Worm (Caenorhabditis elegans): ENCODE data around the gene T05C1.3.

DNA sequence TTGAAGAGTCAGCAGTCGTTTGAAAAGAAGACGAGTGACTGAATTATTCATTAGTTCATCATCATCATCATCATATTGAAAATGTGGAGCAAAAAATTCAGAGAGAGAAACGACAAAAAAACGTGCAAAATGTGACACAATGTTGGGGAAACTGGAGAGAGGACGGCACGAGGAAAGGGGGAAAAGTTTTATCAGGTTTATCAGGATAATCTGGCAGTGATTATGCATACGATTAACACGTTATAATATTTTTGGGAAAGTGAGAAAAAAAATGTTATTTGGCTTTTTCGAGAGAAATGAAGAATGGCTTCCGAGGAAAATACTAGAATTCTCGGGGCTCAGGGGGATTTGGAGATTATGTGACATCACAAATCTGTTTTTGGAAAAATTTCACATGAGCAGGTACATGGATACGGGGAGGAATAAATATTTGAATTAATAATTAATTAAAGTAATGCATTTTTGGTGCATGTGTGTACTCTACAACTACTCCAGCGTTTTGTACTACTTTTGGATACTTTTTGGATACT, 16.0 kb upstream of the T05C1.3 start, which contains the start of gene camt-1:
- TF ChIP-seq mep-1 (tag; optimal IDR thresholded peaks at IDR 0.05) (no peak), mdl-1 (tag; optimal IDR thresholded peaks at IDR 0.05) (no peak), sox-4 (tag; optimal IDR thresholded peaks at IDR 0.05) (peak; percentile 22), lin-13 (GFP tag; optimal IDR thresholded peaks at IDR 0.05) (no peak), efl-1 (optimal IDR thresholded peaks at IDR 0.05) (no peak), efl-1 (GFP tag; optimal IDR thresholded peaks at IDR 0.05 in 1 of 2) (no peak)

All from whole organism, L1 larva.